Worm (Caenorhabditis elegans): ENCODE measurements around the gene clec-223.
A peak's percentile ranks its signal among the peaks of the same experiment; 100 is the strongest.

The clec-223 gene

DNA sequence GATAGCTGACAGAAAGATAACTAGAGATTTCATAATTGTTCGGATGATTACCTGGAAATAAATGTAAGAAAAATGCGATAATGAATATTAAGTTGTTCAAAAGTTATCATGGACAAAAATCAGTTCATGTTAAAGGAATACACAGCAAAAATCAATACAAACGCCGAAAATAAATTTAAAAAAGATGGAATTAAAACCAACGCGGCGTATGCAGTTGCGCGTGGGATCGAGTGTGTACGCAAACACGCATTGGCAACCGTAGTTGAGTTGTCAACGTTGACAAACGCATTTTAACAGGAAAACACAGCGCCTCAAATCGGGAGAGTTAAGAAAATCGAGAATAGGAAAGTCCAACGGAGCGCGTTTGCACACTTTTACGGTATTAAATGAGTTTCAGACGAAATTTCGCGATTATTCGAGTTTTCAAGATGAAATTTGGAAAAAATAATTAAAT is 54.0 kb downstream of the clec-223 start, which contains the start of gene tmed-10 (continued):
- no peak for TF ChIP-seq ets-5 (GFP tag; IDR thresholded peaks at IDR 0.05)
- no peak for TF ChIP-seq C04F5.9 (tag; optimal IDR thresholded peaks at IDR 0.05)
- TF ChIP-seq ces-1 (GFP tag; optimal IDR thresholded peaks at IDR 0.05): no peak
- TF ChIP-seq alr-1 (tag; optimal IDR thresholded peaks at IDR 0.05; ENCODE audit: borderline replicate concordance): no peak
- TF ChIP-seq fkh-10 (GFP tag; optimal IDR thresholded peaks at IDR 0.05): peak; percentile 27
- TF ChIP-seq rnt-1 (tag; optimal IDR thresholded peaks at IDR 0.05): peak; percentile 62
- no peak for TF ChIP-seq ceh-8 (GFP tag; optimal IDR thresholded peaks at IDR 0.05)
- TF ChIP-seq nhr-47 (tag; optimal IDR thresholded peaks at IDR 0.05): peak; percentile 64
- TF ChIP-seq nhr-20 (tag; optimal IDR thresholded peaks at IDR 0.05): peak; percentile 80
- no peak for TF ChIP-seq lir-3 (tag; optimal IDR thresholded peaks at IDR 0.05; ENCODE audit: poor library complexity)
- TF ChIP-seq xbp-1 (tag; optimal IDR thresholded peaks at IDR 0.05): peak; percentile 95
- no peak for TF ChIP-seq nhr-237 (tag; optimal IDR thresholded peaks at IDR 0.05)
- TF ChIP-seq lsy-2 (tag; optimal IDR thresholded peaks at IDR 0.05): peak; percentile 87 to 96
- TF ChIP-seq ceh-88 (GFP tag; IDR thresholded peaks at IDR 0.05): no peak
- TF ChIP-seq hlh-4 (tag; optimal IDR thresholded peaks at IDR 0.05): no peak
- TF ChIP-seq snpc-4 (tag; optimal IDR thresholded peaks at IDR 0.05): peak; percentile 23
- peak; percentile 84 for TF ChIP-seq snu-23 (GFP tag; optimal IDR thresholded peaks at IDR 0.05)
- no peak for TF ChIP-seq unc-98 (GFP tag; IDR thresholded peaks at IDR 0.05)
- TF ChIP-seq zip-4 (GFP tag; optimal IDR thresholded peaks at IDR 0.05): no peak
- peak; percentile 93 for TF ChIP-seq unc-130 (tag; optimal IDR thresholded peaks at IDR 0.05)
- TF ChIP-seq nhr-19 (GFP tag; conservative IDR thresholded peaks at IDR 0.05): peak; percentile 80
- peak; percentile 45 for TF ChIP-seq dsc-1 (tag; optimal IDR thresholded peaks at IDR 0.05)
- peak; percentile 37; the same call in 1 of the 2 replicates for TF ChIP-seq mab-9 (GFP tag; IDR thresholded peaks at IDR 0.05)
- peak; percentile 28 for TF ChIP-seq C16A3.4 (tag; optimal IDR thresholded peaks at IDR 0.05)
- TF ChIP-seq nhr-77 (tag; optimal IDR thresholded peaks at IDR 0.05): peak; percentile 44
- no peak for TF ChIP-seq nhr-76 (tag; optimal IDR thresholded peaks at IDR 0.05)
- peak; percentile 52 for TF ChIP-seq blmp-1 (tag; optimal IDR thresholded peaks at IDR 0.05)
- TF ChIP-seq pag-3 (tag; optimal IDR thresholded peaks at IDR 0.05; ENCODE audit: borderline replicate concordance, insufficient read depth): no peak
- TF ChIP-seq lin-35 (GFP tag; optimal IDR thresholded peaks at IDR 0.05): peak; percentile 58 to 67
- no peak for TF ChIP-seq egl-13 (tag; optimal IDR thresholded peaks at IDR 0.05)
- no peak for TF ChIP-seq tlp-1 (tag; optimal IDR thresholded peaks at IDR 0.05)
- TF ChIP-seq sup-37 (GFP tag; optimal IDR thresholded peaks at IDR 0.05): no peak
- TF ChIP-seq nhr-11 (tag; optimal IDR thresholded peaks at IDR 0.05): no peak
- no peak for TF ChIP-seq ztf-4 (tag; optimal IDR thresholded peaks at IDR 0.05)
- no peak for TF ChIP-seq unc-62 (GFP tag; optimal IDR thresholded peaks at IDR 0.05)
- peak; percentile 13 for TF ChIP-seq jun-1 (tag; optimal IDR thresholded peaks at IDR 0.05)
- TF ChIP-seq hlh-17 (GFP tag; optimal IDR thresholded peaks at IDR 0.05; ENCODE audit: borderline replicate concordance): no peak
- TF ChIP-seq pax-3 (tag; optimal IDR thresholded peaks at IDR 0.05): no peak
- no peak for TF ChIP-seq lin-39 (tag; optimal IDR thresholded peaks at IDR 0.05)
- no peak for TF ChIP-seq aly-2 (tag; optimal IDR thresholded peaks at IDR 0.05)
- TF ChIP-seq efl-1 (optimal IDR thresholded peaks at IDR 0.05): peak; percentile 59 to 68
- TF ChIP-seq efl-1 (GFP tag; optimal IDR thresholded peaks at IDR 0.05 in 1 of 2): peak; percentile 55 to 95
- TF ChIP-seq isw-1 (GFP tag; IDR thresholded peaks at IDR 0.05): peak; percentile 68
- TF ChIP-seq vab-15 (tag; optimal IDR thresholded peaks at IDR 0.05): no peak
- TF ChIP-seq nhr-90 (tag; optimal IDR thresholded peaks at IDR 0.05; ENCODE audit: poor library complexity): peak; percentile 54
- no peak for TF ChIP-seq ceh-63 (GFP tag; optimal IDR thresholded peaks at IDR 0.05)
- peak; percentile 49 for TF ChIP-seq lin-15B (tag; optimal IDR thresholded peaks at IDR 0.05)
- no peak for TF ChIP-seq nhr-84 (tag; optimal IDR thresholded peaks at IDR 0.05)
- peak in 1 of 6 experiments; percentile 27 for TF ChIP-seq elt-3 (tag; optimal IDR thresholded peaks at IDR 0.05)
- TF ChIP-seq elt-2 (tag; optimal IDR thresholded peaks at IDR 0.05): peak; percentile 16
- no peak for TF ChIP-seq zag-1 (tag; optimal IDR thresholded peaks at IDR 0.05)
- TF ChIP-seq fkh-4 (tag; optimal IDR thresholded peaks at IDR 0.05; ENCODE audit: borderline replicate concordance): no peak
